Fruit fly (Drosophila melanogaster): Measurements from ENCODE around the gene CG1677.

CG1677 gene

DNA sequence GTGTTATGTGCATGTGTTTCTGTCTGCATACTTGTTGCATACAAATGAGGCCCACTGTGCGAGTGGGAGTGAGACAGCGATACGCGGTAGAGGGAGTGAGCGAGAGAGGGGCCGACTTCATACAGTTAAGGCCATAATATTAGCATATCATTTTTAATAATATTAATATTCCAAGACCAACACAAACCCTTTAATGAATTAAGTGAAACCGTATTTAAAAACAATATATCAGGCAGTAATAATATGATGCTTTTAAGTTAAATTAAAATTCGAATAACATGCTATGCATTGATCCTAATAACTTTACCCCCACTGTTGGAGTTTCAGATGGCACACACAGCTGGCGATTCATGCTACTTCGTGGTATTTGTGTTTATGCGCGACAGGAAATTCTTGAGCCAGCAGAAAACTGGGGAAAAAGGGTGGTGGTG lies 80.8 kb downstream of the CG1677 start (continued):
- TF ChIP-seq H15 (GFP tag; IDR thresholded peaks at IDR 0.05): peak; percentile 93
- TF ChIP-seq pnt (GFP tag; optimal IDR thresholded peaks at IDR 0.05): peak; percentile 73
- TF ChIP-seq sqz (GFP tag; optimal IDR thresholded peaks at IDR 0.05): peak; percentile 96
- peak; percentile 91 for TF ChIP-seq CG43689 (GFP tag; IDR thresholded peaks at IDR 0.05)
- TF ChIP-seq tap (tag; optimal IDR thresholded peaks at IDR 0.05): peak; percentile 98
- peak; percentile 75 for TF ChIP-seq psq (GFP tag; optimal IDR thresholded peaks at IDR 0.05)
- peak; percentile 79 for TF ChIP-seq CG4854 (GFP tag; optimal IDR thresholded peaks at IDR 0.05)
- TF ChIP-seq bigmax (GFP tag; optimal IDR thresholded peaks at IDR 0.05): peak; percentile 68
- peak; percentile 92 for TF ChIP-seq CG15073 (GFP tag; optimal IDR thresholded peaks at IDR 0.05)
- no peak for TF ChIP-seq HLH4C (GFP tag; IDR thresholded peaks at IDR 0.05; ENCODE audit: partially characterized antibody)
- TF ChIP-seq Atf3 (GFP tag; optimal IDR thresholded peaks at IDR 0.05): peak; percentile 54
- peak; percentile 80 for TF ChIP-seq exex (tag; optimal IDR thresholded peaks at IDR 0.05)
- peak; percentile 68 for TF ChIP-seq CTCF (GFP tag; optimal IDR thresholded peaks at IDR 0.05)
- TF ChIP-seq chn (GFP tag; optimal IDR thresholded peaks at IDR 0.05): peak; percentile 88
- TF ChIP-seq CG32532 (GFP tag; IDR thresholded peaks at IDR 0.05): peak; percentile 94
- TF ChIP-seq CG7987 (GFP tag; optimal IDR thresholded peaks at IDR 0.05): peak; percentile 79
- TF ChIP-seq CG7556 (GFP tag; optimal IDR thresholded peaks at IDR 0.05): peak; percentile 97
- TF ChIP-seq CG1832 (GFP tag; optimal IDR thresholded peaks at IDR 0.05): peak; percentile 67
- peak; percentile 38 for TF ChIP-seq gro (GFP tag; optimal IDR thresholded peaks at IDR 0.05)
- no peak for TF ChIP-seq nerfin-2 (GFP tag; IDR thresholded peaks at IDR 0.05; ENCODE audit: partially characterized antibody)
- peak; percentile 94 for TF ChIP-seq seq (GFP tag; IDR thresholded peaks at IDR 0.05)
- TF ChIP-seq CG18764 (GFP tag; optimal IDR thresholded peaks at IDR 0.05): peak; percentile 91
- TF ChIP-seq B-H2 (GFP tag; optimal IDR thresholded peaks at IDR 0.05): peak; percentile 71
- peak; percentile 62 for TF ChIP-seq CG3995 (GFP tag; optimal IDR thresholded peaks at IDR 0.05)
- no peak for TF ChIP-seq unc-4 (GFP tag; IDR thresholded peaks at IDR 0.05; ENCODE audit: partially characterized antibody)
- TF ChIP-seq CG7372 (GFP tag; IDR thresholded peaks at IDR 0.05): peak; percentile 91
- no peak for TF ChIP-seq CG14860 (GFP tag; IDR thresholded peaks at IDR 0.05; ENCODE audit: partially characterized antibody)
- peak in 1 of 3 experiments; percentile 97 for TF ChIP-seq Stat92E (GFP tag; optimal IDR thresholded peaks at IDR 0.05)
- TF ChIP-seq CG4730 (GFP tag; IDR thresholded peaks at IDR 0.05): peak; percentile 91
- peak; percentile 91 for TF ChIP-seq CG4404 (GFP tag; IDR thresholded peaks at IDR 0.05)
- TF ChIP-seq CG11456 (GFP tag; IDR thresholded peaks at IDR 0.05): peak; percentile 88
- no peak for TF ChIP-seq mld (GFP tag; IDR thresholded peaks at IDR 0.05; ENCODE audit: partially characterized antibody)
- TF ChIP-seq danr (GFP tag; IDR thresholded peaks at IDR 0.05): peak; percentile 92
- TF ChIP-seq gsb-n (tag; optimal IDR thresholded peaks at IDR 0.05): peak; percentile 99
- TF ChIP-seq CG32772 (GFP tag; IDR thresholded peaks at IDR 0.05): peak; percentile 94
- no peak for TF ChIP-seq br (optimal IDR thresholded peaks at IDR 0.05)
- peak; percentile 96 for TF ChIP-seq CG4820 (GFP tag; optimal IDR thresholded peaks at IDR 0.05)
- peak; percentile 67 for TF ChIP-seq Side (GFP tag; optimal IDR thresholded peaks at IDR 0.05)
- peak; percentile 60 for TF ChIP-seq CG15479 (GFP tag; optimal IDR thresholded peaks at IDR 0.05)
- 0 out of 2 replicates have a peak, but pooled peaks have one; percentile 12 for TF ChIP-seq bbx (GFP tag; IDR thresholded peaks at IDR 0.05; ENCODE audit: partially characterized antibody)
- no peak for TF ChIP-seq usp (GFP tag; optimal IDR thresholded peaks at IDR 0.05)
- TF ChIP-seq CG5180 (GFP tag; optimal IDR thresholded peaks at IDR 0.05): peak; percentile 90
- peak; percentile 84 to 95 for TF ChIP-seq dpn (GFP tag; optimal IDR thresholded peaks at IDR 0.05)
- peak in 1 of 2 experiments; percentile 98 for TF ChIP-seq Eip74EF (GFP tag; optimal IDR thresholded peaks at IDR 0.05)
- peak; percentile 96 for TF ChIP-seq CG6254 (GFP tag; optimal IDR thresholded peaks at IDR 0.05)
- peak; percentile 89 for TF ChIP-seq dimm (GFP tag; IDR thresholded peaks at IDR 0.05)
- TF ChIP-seq p53 (GFP tag; optimal IDR thresholded peaks at IDR 0.05): peak; percentile 33
- TF ChIP-seq CG33557 (GFP tag; optimal IDR thresholded peaks at IDR 0.05): peak; percentile 97
- peak; percentile 98 for TF ChIP-seq nmo (GFP tag; optimal IDR thresholded peaks at IDR 0.05)
- TF ChIP-seq Chrac-16 (GFP tag; optimal IDR thresholded peaks at IDR 0.05): peak; percentile 96
- TF ChIP-seq al (GFP tag; IDR thresholded peaks at IDR 0.05): peak; percentile 78

All from whole organism, embryonic.